Fruit fly (Drosophila melanogaster): ENCODE data around the gene Tom20.

Tom20 gene

dm6 chr3L:20002482-20003234 lies 2.2 kb downstream of the Tom20 start, which contains the start of gene CG7668 (continued):
- TF ChIP-seq TFAM (GFP tag; optimal IDR thresholded peaks at IDR 0.05) (peak; percentile 34), Ets97D (GFP tag; optimal IDR thresholded peaks at IDR 0.05) (peak; percentile 81), disco-r (GFP tag; optimal IDR thresholded peaks at IDR 0.05) (peak; percentile 81), pan (optimal IDR thresholded peaks at IDR 0.05) (no peak), pan (GFP tag; optimal IDR thresholded peaks at IDR 0.05 in 1 of 2, IDR thresholded peaks at IDR 0.05 in 1 of 2) (peak in 1 of 2 experiments; percentile 95), mirr (GFP tag; optimal IDR thresholded peaks at IDR 0.05) (peak; percentile 78), Gug (GFP tag; IDR thresholded peaks at IDR 0.05) (peak; percentile 79; the same call in 3 of the 4 replicates), CG31441 (GFP tag; IDR thresholded peaks at IDR 0.05) (peak; percentile 94), Max (GFP tag; optimal IDR thresholded peaks at IDR 0.05) (peak; percentile 89), CG17829 (tag; optimal IDR thresholded peaks at IDR 0.05) (peak; percentile 93), Ravus (GFP tag; IDR thresholded peaks at IDR 0.05) (peak; percentile 50; the same call in 1 of the 2 replicates), bab2 (GFP tag; optimal IDR thresholded peaks at IDR 0.05) (peak; percentile 86), CG2129 (GFP tag; IDR thresholded peaks at IDR 0.05; ENCODE audit: partially characterized antibody) (no peak), CG3847 (GFP tag; IDR thresholded peaks at IDR 0.05) (peak; percentile 86), BEAF-32 (GFP tag; optimal IDR thresholded peaks at IDR 0.05) (peak; percentile 54), nerfin-2 (GFP tag; IDR thresholded peaks at IDR 0.05; ENCODE audit: partially characterized antibody) (peak; percentile 44; the same call in 1 of the 2 replicates), sqz (GFP tag; optimal IDR thresholded peaks at IDR 0.05) (peak; percentile 78), pita (GFP tag; optimal IDR thresholded peaks at IDR 0.05) (no peak), CG2199 (GFP tag; IDR thresholded peaks at IDR 0.05) (peak; percentile 76; the same call in 1 of the 3 replicates), Kr (GFP tag; optimal IDR thresholded peaks at IDR 0.05) (no peak), gcm (GFP tag; optimal IDR thresholded peaks at IDR 0.05) (peak; percentile 93), sens (GFP tag) (peak; percentile 99), bowl (GFP tag; IDR thresholded peaks at IDR 0.05) (peak; percentile 86), trem (tag; optimal IDR thresholded peaks at IDR 0.05) (peak; percentile 90), az2 (GFP tag; optimal IDR thresholded peaks at IDR 0.05) (peak; percentile 91), CG5953 (GFP tag; IDR thresholded peaks at IDR 0.05) (peak; percentile 82), CG6272 (GFP tag; IDR thresholded peaks at IDR 0.05) (no peak), salm (tag; optimal IDR thresholded peaks at IDR 0.05) (peak; percentile 89), CG15514 (GFP tag; optimal IDR thresholded peaks at IDR 0.05) (peak; percentile 86), hbn (GFP tag; IDR thresholded peaks at IDR 0.05; ENCODE audit: partially characterized antibody) (no peak), tup (GFP tag; optimal IDR thresholded peaks at IDR 0.05) (peak; percentile 23), CG13296 (GFP tag; optimal IDR thresholded peaks at IDR 0.05) (peak; percentile 92), rib (GFP tag; IDR thresholded peaks at IDR 0.05) (peak; percentile 87), C15 (GFP tag; IDR thresholded peaks at IDR 0.05) (peak; percentile 79; the same call in 1 of the 3 replicates), otp (GFP tag; IDR thresholded peaks at IDR 0.05) (peak; percentile 82; the same call in 1 of the 3 replicates), ems (GFP tag; optimal IDR thresholded peaks at IDR 0.05) (peak; percentile 84), NK7.1 (GFP tag; optimal IDR thresholded peaks at IDR 0.05) (peak; percentile 74), ken (GFP tag; IDR thresholded peaks at IDR 0.05) (peak; percentile 91; the same call in 2 of the 3 replicates), pho (GFP tag; optimal IDR thresholded peaks at IDR 0.05) (peak; percentile 89), CG9797 (GFP tag; optimal IDR thresholded peaks at IDR 0.05) (peak; percentile 63), oc (tag; optimal IDR thresholded peaks at IDR 0.05) (peak; percentile 92), Pdp1 (GFP tag; optimal IDR thresholded peaks at IDR 0.05) (peak; percentile 85 to 91), vvl (GFP tag; IDR thresholded peaks at IDR 0.05) (peak; percentile 98), CG3726 (GFP tag; IDR thresholded peaks at IDR 0.05) (no peak), ERR (GFP tag; optimal IDR thresholded peaks at IDR 0.05) (peak; percentile 65), abd-A (tag; optimal IDR thresholded peaks at IDR 0.05) (peak; percentile 76), fd102C (GFP tag; optimal IDR thresholded peaks at IDR 0.05) (peak; percentile 50), peb (GFP tag; IDR thresholded peaks at IDR 0.05) (peak; percentile 59; the same call in 1 of the 2 replicates), Atf-2 (GFP tag; optimal IDR thresholded peaks at IDR 0.05) (peak; percentile 79)
